Worm (Caenorhabditis elegans): ENCODE measurements around the gene dib-1.

DNA sequence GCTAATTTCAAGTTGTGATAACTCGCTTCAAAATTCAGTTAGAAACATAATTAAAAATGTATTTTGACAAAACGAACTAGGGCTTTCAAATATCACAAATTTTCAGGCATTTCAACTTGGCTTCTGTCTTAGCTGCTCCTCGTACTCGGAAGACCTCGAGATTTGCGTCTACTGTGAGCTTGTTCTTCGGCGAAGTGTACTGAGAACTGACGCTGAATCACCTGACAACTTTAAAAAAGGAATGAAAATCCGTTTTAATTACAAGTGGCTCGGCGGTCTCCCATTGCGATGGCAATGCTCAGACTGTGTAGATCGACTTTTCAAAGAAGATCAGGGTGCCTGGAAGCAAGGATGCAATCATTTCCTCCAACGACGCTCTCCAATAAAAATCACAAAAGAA lies 40.1 kb upstream of the dib-1 start, which contains the start of gene clec-85:
- TF ChIP-seq T22C8.4 (GFP tag; IDR thresholded peaks at IDR 0.05) (no peak), flt-1 (GFP tag; IDR thresholded peaks at IDR 0.05) (no peak), ztf-29 (GFP tag; IDR thresholded peaks at IDR 0.05) (no peak), med-1 (GFP tag; optimal IDR thresholded peaks at IDR 0.05; ENCODE audit: insufficient read depth) (no peak), ref-1 (GFP tag; conservative IDR thresholded peaks at IDR 0.05) (no peak), ztf-23 (GFP tag; IDR thresholded peaks at IDR 0.05) (no peak), tab-1 (GFP tag; IDR thresholded peaks at IDR 0.05) (no peak), cog-1 (tag; optimal IDR thresholded peaks at IDR 0.05) (no peak)

Measured in whole organism, midembryonic.